Fruit fly (Drosophila melanogaster): ENCODE results near the gene dsd.

- no peak for TF ChIP-seq Mio (GFP tag; optimal IDR thresholded peaks at IDR 0.05)
- TF ChIP-seq CG9705 (GFP tag; optimal IDR thresholded peaks at IDR 0.05), result no peak
- no peak for TF ChIP-seq usp (GFP tag; optimal IDR thresholded peaks at IDR 0.05)
- peak; percentile 19 for TF ChIP-seq OdsH (GFP tag; optimal IDR thresholded peaks at IDR 0.05)
- TF ChIP-seq Rel (GFP tag; optimal IDR thresholded peaks at IDR 0.05), result no peak
- no peak for TF ChIP-seq Rel (tag; optimal IDR thresholded peaks at IDR 0.05)
- TF ChIP-seq Hnf4 (GFP tag; optimal IDR thresholded peaks at IDR 0.05), result peak; percentile 14
- TF ChIP-seq h (GFP tag; optimal IDR thresholded peaks at IDR 0.05), result no peak
- no peak for TF ChIP-seq Hr78 (GFP tag; optimal IDR thresholded peaks at IDR 0.05)
- no peak for TF ChIP-seq lola (GFP tag; optimal IDR thresholded peaks at IDR 0.05)
- no peak for TF ChIP-seq CG32264 (GFP tag; optimal IDR thresholded peaks at IDR 0.05)
- no peak for TF ChIP-seq Sp1 (GFP tag; optimal IDR thresholded peaks at IDR 0.05)
- TF ChIP-seq dsf (GFP tag; optimal IDR thresholded peaks at IDR 0.05; ENCODE audit: borderline replicate concordance), result no peak
- TF ChIP-seq rgr (GFP tag; optimal IDR thresholded peaks at IDR 0.05), result no peak
- no peak for TF ChIP-seq fru (GFP tag; optimal IDR thresholded peaks at IDR 0.05)
Observed at dm6 chr3R:27605534-27606250, 1.5 kb downstream of the dsd start.
